Fruit fly (Drosophila melanogaster): ENCODE results near the gene CG13086.

dm6 chr2L:19324737-19325136 is 39.4 kb upstream of the CG13086 start:
- TF ChIP-seq gl (tag; optimal IDR thresholded peaks at IDR 0.05) = no peak
- no peak for TF ChIP-seq CG15710 (tag; optimal IDR thresholded peaks at IDR 0.05)
- no peak for TF ChIP-seq Pif1A (GFP tag; optimal IDR thresholded peaks at IDR 0.05)
- no peak for TF ChIP-seq CG8301 (tag; optimal IDR thresholded peaks at IDR 0.05)
- TF ChIP-seq rn (GFP tag; IDR thresholded peaks at IDR 0.05) = no peak
- no peak for TF ChIP-seq Snoo (tag; optimal IDR thresholded peaks at IDR 0.05)
- TF ChIP-seq EcR (GFP tag; optimal IDR thresholded peaks at IDR 0.05) = no peak
- no peak for TF ChIP-seq D1 (tag; optimal IDR thresholded peaks at IDR 0.05)
